Worm (Caenorhabditis elegans): ENCODE measurements around the gene dhp-2.

ce11 chrIV:10021283-10021682 is 43.4 kb downstream of the dhp-2 start, which contains the start of gene F44D12.19:
- TF ChIP-seq sea-2 (GFP tag; IDR thresholded peaks at IDR 0.05) (no peak), let-607 (tag; optimal IDR thresholded peaks at IDR 0.05) (no peak), attf-5 (GFP tag; optimal IDR thresholded peaks at IDR 0.05) (no peak), sdz-38 (tag; optimal IDR thresholded peaks at IDR 0.05) (no peak), Y56A3A.18 (GFP tag; IDR thresholded peaks at IDR 0.05) (no peak), ceh-91 (GFP tag; IDR thresholded peaks at IDR 0.05) (no peak), ceh-100 (GFP tag; IDR thresholded peaks at IDR 0.05) (no peak), egrh-3 (GFP tag; IDR thresholded peaks at IDR 0.05) (no peak)
